Fruit fly (Drosophila melanogaster) whole organism, embryonic: ENCODE measurements around the gene ImpE1.
A peak's percentile ranks its signal among the peaks of the same experiment; 100 is the strongest.

Experiments used
- Antp ChIP-seq: fragments of 200-800 bp; sonication (Bioruptor generic); optimal IDR thresholded peaks from 3 replicates; lab custom pipeline; 2016; ENCODE audit warnings: missing biosample characterization, missing genetic modification characterization
- Atf6 ChIP-seq: fragments of 200-800 bp; sonication (Bioruptor generic); IDR thresholded peaks from 2 replicates; pipeline ENCODE4 v1.3.6; 2022; ENCODE audit warnings: missing biosample characterization, missing genetic modification characterization
- CG12391 ChIP-seq: fragments of 200-800 bp; sonication (Bioruptor generic); optimal IDR thresholded peaks from 3 replicates; lab custom pipeline; 2018; ENCODE audit warnings: missing biosample characterization, mild to moderate bottlenecking, missing genetic modification characterization, moderate library complexity
- CG14667 ChIP-seq: fragments of 200-800 bp; sonication (Bioruptor generic); IDR thresholded peaks from 2 replicates; pipeline ENCODE4 v1.3.6; 2022; ENCODE audit warnings: missing biosample characterization, missing genetic modification characterization
- CG15073 ChIP-seq: fragments of 200-800 bp; sonication (Bioruptor generic); optimal IDR thresholded peaks from 2 replicates; lab custom pipeline; 2016; ENCODE audit warnings: missing biosample characterization, missing genetic modification characterization
- CG1529 ChIP-seq: fragments of 200-800 bp; sonication (Bioruptor generic); optimal IDR thresholded peaks from 3 replicates; lab custom pipeline; 2018; ENCODE audit warnings: missing biosample characterization, missing genetic modification characterization
- CG16815 ChIP-seq: fragments of 200-800 bp; sonication (Bioruptor generic); optimal IDR thresholded peaks from 3 replicates; lab custom pipeline; 2017; ENCODE audit warnings: missing biosample characterization, mild to moderate bottlenecking, missing genetic modification characterization
- CG17186 ChIP-seq: fragments of 200-800 bp; sonication (Bioruptor generic); optimal IDR thresholded peaks from 3 replicates; lab custom pipeline; 2017; ENCODE audit warnings: missing biosample characterization, missing genetic modification reagents, missing genetic modification characterization
- CG2875 ChIP-seq: fragments of 200-800 bp; sonication (Bioruptor generic); optimal IDR thresholded peaks from 2 replicates; lab custom pipeline; 2017; ENCODE audit warnings: missing biosample characterization, mild to moderate bottlenecking, missing genetic modification characterization, missing genetic modification reagents
- CG31224 ChIP-seq: fragments of 200-800 bp; sonication (Bioruptor generic); IDR thresholded peaks from 2 replicates; pipeline ENCODE4 v1.3.6; 2022; ENCODE audit warnings: missing biosample characterization, missing genetic modification characterization
- CG33557 ChIP-seq: fragments of 200-800 bp; sonication (Bioruptor generic); optimal IDR thresholded peaks from 2 replicates; lab custom pipeline; 2019; ENCODE audit warnings: missing biosample characterization, mild to moderate bottlenecking, missing genetic modification characterization, moderate library complexity
- CG3847 ChIP-seq: fragments of 200-800 bp; sonication (Bioruptor generic); IDR thresholded peaks from 2 replicates; pipeline ENCODE4 v1.3.6; 2022; ENCODE audit warnings: missing biosample characterization, missing genetic modification characterization
- CG4282 ChIP-seq: fragments of 200-800 bp; sonication (Bioruptor generic); optimal IDR thresholded peaks from 2 replicates; lab custom pipeline; 2016; ENCODE audit warnings: missing biosample characterization, missing genetic modification characterization
- CG4328 ChIP-seq: fragments of 200-800 bp; sonication (Bioruptor generic); optimal IDR thresholded peaks from 3 replicates; lab custom pipeline; 2017; ENCODE audit warnings: missing biosample characterization, missing genetic modification reagents, missing genetic modification characterization
- CG5245 ChIP-seq: fragments of 200-800 bp; sonication (Bioruptor generic); optimal IDR thresholded peaks from 3 replicates; lab custom pipeline; 2016; ENCODE audit warnings: missing biosample characterization, missing genetic modification characterization
- CG7372 ChIP-seq: fragments of 200-800 bp; sonication (Bioruptor generic); IDR thresholded peaks from 2 replicates; pipeline ENCODE4 v1.3.6; 2022; ENCODE audit warnings: missing biosample characterization, missing genetic modification characterization
- CG8359 ChIP-seq: fragments of 200-800 bp; sonication (Bioruptor generic); optimal IDR thresholded peaks from 2 replicates; lab custom pipeline; 2017; ENCODE audit warnings: missing biosample characterization, mild to moderate bottlenecking, missing genetic modification characterization, borderline replicate concordance
- Dad ChIP-seq: fragments of 200-800 bp; sonication (Bioruptor generic); optimal IDR thresholded peaks from 3 replicates; lab custom pipeline; 2016; ENCODE audit warnings: missing biosample characterization, missing genetic modification characterization
- Doc3 ChIP-seq: fragments of 200-800 bp; sonication (Bioruptor generic); IDR thresholded peaks from 3 replicates; pipeline ENCODE4 v1.3.6; 2022; ENCODE audit warnings: missing biosample characterization, missing genetic modification characterization; ENCODE audit not compliant: partially characterized antibody
- Dp ChIP-seq: fragments of 200-800 bp; sonication (Bioruptor generic); optimal IDR thresholded peaks from 2 replicates; lab custom pipeline; 2018; ENCODE audit warnings: missing biosample characterization, mild to moderate bottlenecking, missing genetic modification characterization, moderate library complexity
- E2f1 ChIP-seq: fragments of 200-800 bp; sonication (Bioruptor generic); IDR thresholded peaks from 2 replicates; pipeline ENCODE4 v1.3.6; 2022; ENCODE audit warnings: missing biosample characterization, missing genetic modification characterization
- Ets65A ChIP-seq: fragments of 200-800 bp; sonication (Bioruptor generic); peaks from one replicate; lab custom pipeline; 2016; ENCODE audit warnings: missing biosample characterization, missing genetic modification characterization
- H15 ChIP-seq: fragments of 200-800 bp; sonication (Bioruptor generic); IDR thresholded peaks from 3 replicates; pipeline ENCODE4 v1.3.6; 2022; ENCODE audit warnings: missing biosample characterization, missing genetic modification characterization
- Hr3 ChIP-seq: fragments of 200-800 bp; sonication (Bioruptor generic); optimal IDR thresholded peaks from 3 replicates; lab custom pipeline; 2016; ENCODE audit warnings: missing biosample characterization, missing genetic modification characterization
- Lpt ChIP-seq: fragments of >200 bp; optimal IDR thresholded peaks from 2 replicates; lab custom pipeline; 2018; ENCODE audit warnings: missing biosample characterization, missing genetic modification characterization
- Med ChIP-seq: fragments of 200-800 bp; sonication (Bioruptor generic); peaks from one replicate; lab custom pipeline; 2016; ENCODE audit warnings: missing biosample characterization, missing genetic modification characterization, mild to moderate bottlenecking, inconsistent platforms, moderate library complexity
- Oli ChIP-seq: fragments of 200-800 bp; sonication (Bioruptor generic); optimal IDR thresholded peaks from 2 replicates; lab custom pipeline; 2018; ENCODE audit warnings: missing biosample characterization, mild to moderate bottlenecking, missing genetic modification characterization, moderate library complexity
- Sin3A ChIP-seq: fragments of >200 bp; optimal IDR thresholded peaks from 2 replicates; lab custom pipeline; 2018
- Tbp ChIP-seq: fragments of >200 bp; optimal IDR thresholded peaks from 2 replicates; lab custom pipeline; 2018; ENCODE audit warnings: missing biosample characterization, missing genetic modification characterization
- YL-1 ChIP-seq: fragments of 200-800 bp; sonication (Bioruptor generic); optimal IDR thresholded peaks from 3 replicates; lab custom pipeline; 2017; ENCODE audit warnings: missing biosample characterization, mild to moderate bottlenecking, missing genetic modification characterization
- al ChIP-seq: fragments of 200-800 bp; sonication (Bioruptor generic); IDR thresholded peaks from 2 replicates; pipeline ENCODE4 v1.3.6; 2022; ENCODE audit warnings: missing biosample characterization, missing genetic modification characterization
- az2 ChIP-seq: fragments of 200-800 bp; sonication (Bioruptor generic); optimal IDR thresholded peaks from 3 replicates; lab custom pipeline; 2016; ENCODE audit warnings: missing biosample characterization, missing genetic modification characterization
- btn ChIP-seq: fragments of 200-800 bp; sonication (Bioruptor generic); optimal IDR thresholded peaks from 2 replicates; lab custom pipeline; 2016; ENCODE audit warnings: missing biosample characterization, missing genetic modification characterization
- caup ChIP-seq: fragments of 200-800 bp; sonication (Bioruptor generic); optimal IDR thresholded peaks from 3 replicates; lab custom pipeline; 2017; ENCODE audit warnings: missing biosample characterization, mild to moderate bottlenecking, missing genetic modification characterization, moderate library complexity; ENCODE audit not compliant: severe bottlenecking
- cg ChIP-seq: fragments of 200-800 bp; sonication (Bioruptor generic); optimal IDR thresholded peaks from 3 replicates; lab custom pipeline; 2019; ENCODE audit warnings: missing biosample characterization, mild to moderate bottlenecking, missing genetic modification characterization, moderate library complexity
- crc ChIP-seq: fragments of 200-800 bp; sonication (Bioruptor generic); optimal IDR thresholded peaks from 2 replicates; lab custom pipeline; 2016; ENCODE audit warnings: missing biosample characterization, missing genetic modification characterization
- her ChIP-seq: fragments of 200-800 bp; sonication (Bioruptor generic); optimal IDR thresholded peaks from 2 replicates; lab custom pipeline; 2016; ENCODE audit warnings: missing biosample characterization, missing genetic modification characterization
- ken ChIP-seq: fragments of 200-800 bp; sonication (Bioruptor generic); IDR thresholded peaks from 3 replicates; pipeline ENCODE4 v1.3.6; 2022; ENCODE audit warnings: missing biosample characterization, missing genetic modification characterization
- klu ChIP-seq: fragments of 200-800 bp; sonication (Bioruptor generic); IDR thresholded peaks from 2 replicates; pipeline ENCODE4 v1.3.6; 2022; ENCODE audit warnings: missing biosample characterization, missing genetic modification characterization
- lab ChIP-seq: fragments of 200-800 bp; sonication (Bioruptor generic); optimal IDR thresholded peaks from 3 replicates; lab custom pipeline; 2017; ENCODE audit warnings: missing biosample characterization, missing genetic modification characterization, mild to moderate bottlenecking, moderate library complexity, missing genetic modification reagents
- lbe ChIP-seq: fragments of 200-800 bp; sonication (Bioruptor generic); optimal IDR thresholded peaks from 2 replicates; lab custom pipeline; 2016; ENCODE audit warnings: missing biosample characterization, mild to moderate bottlenecking, missing genetic modification characterization
- lmd ChIP-seq: fragments of 200-800 bp; sonication (Bioruptor generic); IDR thresholded peaks from 2 replicates; pipeline ENCODE4 v1.3.6; 2022; ENCODE audit warnings: missing biosample characterization, missing genetic modification characterization
- org-1 ChIP-seq: fragments of 200-800 bp; sonication (Bioruptor generic); optimal IDR thresholded peaks from 2 replicates; lab custom pipeline; 2017; ENCODE audit warnings: missing biosample characterization, missing genetic modification characterization
- pnt ChIP-seq: fragments of 200-800 bp; sonication (Bioruptor generic); optimal IDR thresholded peaks from 3 replicates; lab custom pipeline; 2016; ENCODE audit warnings: missing biosample characterization, missing genetic modification characterization
- pros ChIP-seq: fragments of 200-800 bp; sonication (Bioruptor generic); optimal IDR thresholded peaks from 3 replicates; lab custom pipeline; 2019; ENCODE audit warnings: missing biosample characterization, mild to moderate bottlenecking, missing genetic modification characterization, moderate library complexity
- ranshi ChIP-seq: fragments of 200-800 bp; sonication (Bioruptor generic); IDR thresholded peaks from 2 replicates; pipeline ENCODE4 v1.3.6; 2022; ENCODE audit warnings: missing biosample characterization, missing genetic modification characterization
- salm ChIP-seq: fragments of 200-800 bp; sonication (Bioruptor generic); optimal IDR thresholded peaks from 2 replicates; lab custom pipeline; 2018; ENCODE audit warnings: missing biosample characterization, mild to moderate bottlenecking, missing genetic modification characterization
- seq ChIP-seq: fragments of 200-800 bp; sonication (Bioruptor generic); IDR thresholded peaks from 2 replicates; pipeline ENCODE4 v1.3.6; 2022; ENCODE audit warnings: missing biosample characterization, missing genetic modification characterization
- sna ChIP-seq: fragments of 200-800 bp; sonication (Bioruptor generic); IDR thresholded peaks from 2 replicates; pipeline ENCODE4 v1.3.6; 2022; ENCODE audit warnings: missing biosample characterization, missing genetic modification characterization; ENCODE audit not compliant: partially characterized antibody
- tap ChIP-seq: fragments of 200-800 bp; optimal IDR thresholded peaks from 3 replicates; lab custom pipeline; 2019; ENCODE audit warnings: missing biosample characterization, mild to moderate bottlenecking, missing genetic modification characterization, moderate library complexity
- tx ChIP-seq: fragments of 200-800 bp; sonication (Bioruptor generic); optimal IDR thresholded peaks from 2 replicates; lab custom pipeline; 2016; ENCODE audit warnings: missing biosample characterization, missing genetic modification characterization
- vvl ChIP-seq: fragments of 200-800 bp; sonication (Bioruptor generic); IDR thresholded peaks from 2 replicates; pipeline ENCODE4 v1.3.6; 2022; ENCODE audit warnings: missing biosample characterization, missing genetic modification characterization

ImpE1 gene

dm6 chr3L:8358776-8359455 lies 13.3 kb upstream of the ImpE1 start (continued):
- no peak for TF ChIP-seq CG14667
- TF ChIP-seq CG31224 (GFP tag; lab: Robert Waterston, UW), result no peak
- peak; percentile 29; the same call in 1 of the 2 replicates for TF ChIP-seq vvl (GFP tag; lab: Robert Waterston, UW)
- no peak for TF ChIP-seq CG33557 (GFP tag; lab: Kevin White, UChicago)
- TF ChIP-seq sna (GFP tag; lab: Robert Waterston, UW), result peak; percentile 66; the same call in 1 of the 2 replicates
- TF ChIP-seq ken (GFP tag; lab: Robert Waterston, UW), result no peak
- TF ChIP-seq Dp, result peak; percentile 83
- TF ChIP-seq lab, result no peak
- TF ChIP-seq CG7372 (GFP tag; lab: Robert Waterston, UW), result no peak
- TF ChIP-seq CG16815 (GFP tag; lab: Kevin White, UChicago), result no peak
- TF ChIP-seq her (GFP tag; lab: Kevin White, UChicago), result no peak
- no peak for TF ChIP-seq CG3847
- TF ChIP-seq seq (GFP tag; lab: Robert Waterston, UW), result no peak
- no peak for TF ChIP-seq CG15073
- TF ChIP-seq CG8359 (GFP tag; lab: Kevin White, UChicago), result no peak
- TF ChIP-seq lbe (GFP tag; lab: Kevin White, UChicago), result no peak
- TF ChIP-seq Med (GFP tag; lab: Kevin White, UChicago), result peak; percentile 58
- no peak for TF ChIP-seq CG4282 (GFP tag; lab: Kevin White, UChicago)
- no peak for TF ChIP-seq btn (GFP tag; lab: Kevin White, UChicago)
- TF ChIP-seq CG5245 (GFP tag; lab: Kevin White, UChicago), result no peak
- no peak for TF ChIP-seq klu
- TF ChIP-seq YL-1 (GFP tag; lab: Kevin White, UChicago), result no peak
- TF ChIP-seq H15 (GFP tag; lab: Robert Waterston, UW), result no peak
- no peak for TF ChIP-seq Antp (GFP tag; lab: Kevin White, UChicago)
- no peak for TF ChIP-seq pros (GFP tag; lab: Kevin White, UChicago)
- no peak for TF ChIP-seq CG1529
- TF ChIP-seq CG17186, result no peak
- no peak for TF ChIP-seq org-1 (GFP tag; lab: Kevin White, UChicago)
- TF ChIP-seq salm (tag; lab: Kevin White, UChicago), result no peak
- TF ChIP-seq Sin3A (lab: Kevin White, UChicago), result peak; percentile 42
- no peak for TF ChIP-seq Atf6 (GFP tag; lab: Robert Waterston, UW)
- no peak for TF ChIP-seq Dad
- TF ChIP-seq pnt (GFP tag; lab: Kevin White, UChicago), result no peak
- no peak for TF ChIP-seq tap (tag; lab: Kevin White, UChicago)
- TF ChIP-seq CG12391 (tag; lab: Kevin White, UChicago), result no peak
- no peak for TF ChIP-seq ranshi (GFP tag; lab: Robert Waterston, UW)
- TF ChIP-seq Ets65A (GFP tag; lab: Kevin White, UChicago), result no peak
- peak; percentile 51; the same call in 1 of the 3 replicates for TF ChIP-seq Doc3 (GFP tag; lab: Robert Waterston, UW)
- no peak for TF ChIP-seq Hr3 (GFP tag; lab: Kevin White, UChicago)
- TF ChIP-seq Oli, result no peak
- TF ChIP-seq CG2875 (GFP tag; lab: Kevin White, UChicago), result no peak
- TF ChIP-seq crc (GFP tag; lab: Kevin White, UChicago), result no peak
- TF ChIP-seq Tbp (GFP tag; lab: Kevin White, UChicago), result no peak
- TF ChIP-seq caup, result no peak
- no peak for TF ChIP-seq az2 (GFP tag; lab: Kevin White, UChicago)
- no peak for TF ChIP-seq CG4328
- TF ChIP-seq cg, result no peak
- TF ChIP-seq tx (GFP tag; lab: Kevin White, UChicago), result no peak
- no peak for TF ChIP-seq Lpt (GFP tag; lab: Kevin White, UChicago)
- no peak for TF ChIP-seq al (GFP tag; lab: Robert Waterston, UW)
- TF ChIP-seq lmd (GFP tag; lab: Robert Waterston, UW), result no peak
- TF ChIP-seq E2f1, result no peak
